Fruit fly (Drosophila melanogaster) whole organism, embryonic: ENCODE data around the gene Tti1.

Experiments
- B-H1 ChIP-seq: fragments of 200-800 bp; sonication (Bioruptor generic); IDR thresholded peaks from 3 replicates; pipeline ENCODE4 v1.3.6; 2022; ENCODE audit warnings: missing biosample characterization, missing genetic modification characterization
- CG12104 ChIP-seq: fragments of 200-800 bp; sonication (Bioruptor generic); optimal IDR thresholded peaks from 3 replicates; lab custom pipeline; 2016; ENCODE audit warnings: missing biosample characterization, missing genetic modification characterization
- CG12769 ChIP-seq: fragments of 200-800 bp; sonication (Bioruptor generic); optimal IDR thresholded peaks from 2 replicates; lab custom pipeline; 2019; ENCODE audit warnings: missing biosample characterization, mild to moderate bottlenecking, missing genetic modification characterization, moderate library complexity
- CG13123 ChIP-seq: fragments of 200-800 bp; sonication (Bioruptor generic); optimal IDR thresholded peaks from 2 replicates; lab custom pipeline; 2016; ENCODE audit warnings: missing biosample characterization, missing genetic modification characterization
- CG13424 ChIP-seq: fragments of 200-800 bp; sonication (Bioruptor generic); optimal IDR thresholded peaks from 2 replicates; lab custom pipeline; 2019; ENCODE audit warnings: missing biosample characterization, mild to moderate bottlenecking, missing genetic modification characterization, moderate library complexity
- CG14860 ChIP-seq: fragments of 200-800 bp; sonication (Bioruptor generic); IDR thresholded peaks from 3 replicates; pipeline ENCODE4 v1.3.6; 2022; ENCODE audit warnings: missing biosample characterization, missing genetic modification characterization; ENCODE audit not compliant: partially characterized antibody
- CG1647 ChIP-seq: fragments of 200-800 bp; sonication (Bioruptor generic); optimal IDR thresholded peaks from 3 replicates; lab custom pipeline; 2016; ENCODE audit warnings: missing biosample characterization, missing genetic modification characterization
- CG16813 ChIP-seq: fragments of 200-800 bp; sonication (Bioruptor generic); IDR thresholded peaks from 3 replicates; pipeline ENCODE4 v1.3.6; 2022; ENCODE audit warnings: missing biosample characterization, missing genetic modification characterization; ENCODE audit not compliant: partially characterized antibody
- CG17359 ChIP-seq: fragments of 200-800 bp; sonication (Bioruptor generic); optimal IDR thresholded peaks from 3 replicates; lab custom pipeline; 2018; ENCODE audit warnings: missing biosample characterization, mild to moderate bottlenecking, missing genetic modification characterization, moderate library complexity
- CG18011 ChIP-seq: fragments of 200-800 bp; sonication (Bioruptor generic); optimal IDR thresholded peaks from 2 replicates; lab custom pipeline; 2017; ENCODE audit warnings: missing biosample characterization, missing genetic modification characterization, mild to moderate bottlenecking, moderate library complexity, missing genotype
- CG2116 ChIP-seq: fragments of 200-800 bp; sonication (Bioruptor generic); optimal IDR thresholded peaks from 3 replicates; lab custom pipeline; 2018; ENCODE audit warnings: missing biosample characterization, mild to moderate bottlenecking, missing genetic modification characterization
- CG30431 ChIP-seq: fragments of 200-800 bp; sonication (Bioruptor generic); optimal IDR thresholded peaks from 2 replicates; lab custom pipeline; 2017; ENCODE audit warnings: missing biosample characterization, missing genetic modification characterization
- CG32767 ChIP-seq: fragments of 200-800 bp; sonication (Bioruptor generic); IDR thresholded peaks from 2 replicates; pipeline ENCODE4 v1.3.6; 2022; ENCODE audit warnings: missing biosample characterization, missing genetic modification characterization
- CG32772 ChIP-seq: fragments of 200-800 bp; sonication (Bioruptor generic); IDR thresholded peaks from 2 replicates; pipeline ENCODE4 v1.3.6; 2022; ENCODE audit warnings: missing biosample characterization, missing genetic modification characterization
- CG3407 ChIP-seq: fragments of 200-800 bp; sonication (Bioruptor generic); optimal IDR thresholded peaks from 2 replicates; lab custom pipeline; 2018; ENCODE audit warnings: missing biosample characterization, mild to moderate bottlenecking, missing genetic modification characterization
- CG4854 ChIP-seq: fragments of 200-800 bp; sonication (Bioruptor generic); optimal IDR thresholded peaks from 2 replicates; lab custom pipeline; 2016; ENCODE audit warnings: missing biosample characterization, missing genetic modification characterization, inconsistent platforms
- CG6689 ChIP-seq: fragments of 200-800 bp; sonication (Bioruptor generic); IDR thresholded peaks from 2 replicates; pipeline ENCODE4 v1.3.6; 2022; ENCODE audit warnings: missing biosample characterization, missing genetic modification characterization
- CG7357 ChIP-seq: fragments of 200-800 bp; sonication (Bioruptor generic); IDR thresholded peaks from 3 replicates; pipeline ENCODE4 v1.3.6; 2022; ENCODE audit warnings: missing biosample characterization, missing genetic modification characterization
- CG7928 ChIP-seq: fragments of 200-800 bp; sonication (Bioruptor generic); optimal IDR thresholded peaks from 2 replicates; lab custom pipeline; 2017; ENCODE audit warnings: missing biosample characterization, mild to moderate bottlenecking, missing genetic modification characterization
- CG7987 ChIP-seq: fragments of 200-800 bp; sonication (Bioruptor generic); optimal IDR thresholded peaks from 2 replicates; lab custom pipeline; 2018; ENCODE audit warnings: missing biosample characterization, mild to moderate bottlenecking, missing genetic modification characterization, moderate library complexity
- CG8281 ChIP-seq: fragments of 200-800 bp; sonication (Bioruptor generic); optimal IDR thresholded peaks from 2 replicates; lab custom pipeline; 2018; ENCODE audit warnings: missing biosample characterization, mild to moderate bottlenecking, missing genetic modification characterization, moderate library complexity
- CG9727 ChIP-seq: fragments of 200-800 bp; sonication (Bioruptor generic); optimal IDR thresholded peaks from 3 replicates; lab custom pipeline; 2017; ENCODE audit warnings: missing biosample characterization, mild to moderate bottlenecking, missing genetic modification characterization
- D19B ChIP-seq: fragments of 200-800 bp; sonication (Bioruptor generic); optimal IDR thresholded peaks from 2 replicates; lab custom pipeline; 2017; ENCODE audit warnings: missing biosample characterization, mild to moderate bottlenecking, missing genetic modification characterization
- Eip74EF ChIP-seq, 2 experiments: fragments of 200-800 bp in 1 of 2; fragments of >200 bp in 1 of 2; sonication (Bioruptor generic) in 1 of 2; optimal IDR thresholded peaks; 2 replicates each; lab custom pipeline; 2017 to 2019; ENCODE audit warnings: missing biosample characterization in 2 of 2, missing genetic modification characterization in 2 of 2, mild to moderate bottlenecking in 1 of 2, moderate library complexity in 1 of 2
- Ets65A ChIP-seq: fragments of 200-800 bp; sonication (Bioruptor generic); peaks from one replicate; lab custom pipeline; 2016; ENCODE audit warnings: missing biosample characterization, missing genetic modification characterization
- HLH3B ChIP-seq: fragments of 200-800 bp; sonication (Bioruptor generic); IDR thresholded peaks from 2 replicates; pipeline ENCODE4 v1.3.6; 2022; ENCODE audit warnings: missing biosample characterization, missing genetic modification characterization
- Hand ChIP-seq: fragments of 200-800 bp; sonication (Bioruptor generic); optimal IDR thresholded peaks from 2 replicates; lab custom pipeline; 2017; ENCODE audit warnings: mild to moderate bottlenecking, missing biosample characterization, missing genetic modification reagents, missing genetic modification characterization
- Hey ChIP-seq: fragments of 200-800 bp; sonication (Bioruptor generic); optimal IDR thresholded peaks from 3 replicates; lab custom pipeline; 2018; ENCODE audit warnings: missing biosample characterization, mild to moderate bottlenecking, missing genetic modification characterization
- Med ChIP-seq: fragments of 200-800 bp; sonication (Bioruptor generic); peaks from one replicate; lab custom pipeline; 2016; ENCODE audit warnings: missing biosample characterization, missing genetic modification characterization, mild to moderate bottlenecking, inconsistent platforms, moderate library complexity
- NFAT ChIP-seq: fragments of 200-800 bp; sonication (Bioruptor generic); IDR thresholded peaks from 2 replicates; pipeline ENCODE4 v1.3.6; 2022; ENCODE audit warnings: missing biosample characterization, missing genetic modification characterization
- Optix ChIP-seq: fragments of 200-800 bp; sonication (Bioruptor generic); IDR thresholded peaks from 3 replicates; pipeline ENCODE4 v1.3.6; 2022; ENCODE audit warnings: missing biosample characterization, missing genetic modification characterization
- Rfx ChIP-seq: fragments of 200-800 bp; sonication (Bioruptor generic); IDR thresholded peaks from 2 replicates; pipeline ENCODE4 v1.3.6; 2022; ENCODE audit warnings: missing biosample characterization, missing genetic modification characterization
- ase ChIP-seq: fragments of 200-800 bp; sonication (Bioruptor generic); IDR thresholded peaks from 3 replicates; pipeline ENCODE4 v1.3.6; 2022; ENCODE audit warnings: missing biosample characterization, missing genetic modification characterization
- bigmax ChIP-seq: fragments of 200-800 bp; sonication (Bioruptor generic); optimal IDR thresholded peaks from 2 replicates; lab custom pipeline; 2018; ENCODE audit warnings: missing biosample characterization, mild to moderate bottlenecking, missing genetic modification characterization
- bsh ChIP-seq, 2 experiments: fragments of 200-800 bp; sonication (Bioruptor generic); optimal IDR thresholded peaks; 2 replicates each; lab custom pipeline; 2017 to 2018; ENCODE audit warnings: mild to moderate bottlenecking in 2 of 2, missing biosample characterization in 2 of 2, missing genetic modification characterization in 2 of 2, moderate library complexity in 1 of 2
- croc ChIP-seq: fragments of 200-800 bp; sonication (Bioruptor generic); conservative IDR thresholded peaks from 3 replicates; pipeline ENCODE4 v1.3.6; 2022; ENCODE audit warnings: missing biosample characterization, missing genetic modification characterization
- ewg ChIP-seq: fragments of 200-800 bp; sonication (Bioruptor generic); optimal IDR thresholded peaks from 3 replicates; lab custom pipeline; 2017; ENCODE audit warnings: mild to moderate bottlenecking, missing biosample characterization, missing genetic modification reagents, missing genetic modification characterization
- grn ChIP-seq: fragments of 200-800 bp; sonication (Bioruptor generic); optimal IDR thresholded peaks from 3 replicates; lab custom pipeline; 2017; ENCODE audit warnings: missing biosample characterization, missing genetic modification characterization
- gsb ChIP-seq: fragments of 200-800 bp; sonication (Bioruptor generic); IDR thresholded peaks from 2 replicates; pipeline ENCODE4 v1.3.6; 2022; ENCODE audit warnings: missing biosample characterization, missing genetic modification characterization
- hbn ChIP-seq: fragments of 200-800 bp; sonication (Bioruptor generic); IDR thresholded peaks from 2 replicates; pipeline ENCODE4 v1.3.6; 2022; ENCODE audit warnings: missing biosample characterization, missing genetic modification characterization; ENCODE audit not compliant: partially characterized antibody
- maf-S ChIP-seq: fragments of 200-800 bp; sonication (Bioruptor generic); optimal IDR thresholded peaks from 2 replicates; lab custom pipeline; 2016; ENCODE audit warnings: missing biosample characterization, missing genetic modification characterization
- mam ChIP-seq: fragments of 200-800 bp; sonication (Bioruptor generic); optimal IDR thresholded peaks from 3 replicates; lab custom pipeline; 2016; ENCODE audit warnings: missing biosample characterization, missing genetic modification characterization
- mld ChIP-seq: fragments of 200-800 bp; sonication (Bioruptor generic); IDR thresholded peaks from 3 replicates; pipeline ENCODE4 v1.3.6; 2022; ENCODE audit warnings: missing biosample characterization, missing genetic modification characterization; ENCODE audit not compliant: partially characterized antibody
- pb ChIP-seq: fragments of 200-800 bp; sonication (Bioruptor generic); optimal IDR thresholded peaks from 3 replicates; lab custom pipeline; 2016; ENCODE audit warnings: missing biosample characterization, missing genetic modification characterization
- pum ChIP-seq: fragments of 200-800 bp; sonication (Bioruptor generic); optimal IDR thresholded peaks from 2 replicates; lab custom pipeline; 2016; ENCODE audit warnings: missing biosample characterization, missing genetic modification characterization
- tll ChIP-seq, 2 experiments: fragments of 200-800 bp in 1 of 2; fragments of >200 bp in 1 of 2; sonication (Bioruptor generic) in 1 of 2; optimal IDR thresholded peaks; 2 replicates each; lab custom pipeline; 2017 to 2019; ENCODE audit warnings: missing biosample characterization in 2 of 2, missing genetic modification characterization in 2 of 2, mild to moderate bottlenecking in 1 of 2, moderate library complexity in 1 of 2
- trh ChIP-seq: fragments of 200-800 bp; sonication (Bioruptor generic); optimal IDR thresholded peaks from 2 replicates; lab custom pipeline; 2016; ENCODE audit warnings: missing biosample characterization, missing genetic modification characterization
- zfh1 ChIP-seq: fragments of 200-800 bp; sonication (Bioruptor generic); IDR thresholded peaks from 3 replicates; pipeline ENCODE4 v1.3.6; 2022; ENCODE audit warnings: missing biosample characterization, missing genetic modification characterization

Tti1 gene

DNA sequence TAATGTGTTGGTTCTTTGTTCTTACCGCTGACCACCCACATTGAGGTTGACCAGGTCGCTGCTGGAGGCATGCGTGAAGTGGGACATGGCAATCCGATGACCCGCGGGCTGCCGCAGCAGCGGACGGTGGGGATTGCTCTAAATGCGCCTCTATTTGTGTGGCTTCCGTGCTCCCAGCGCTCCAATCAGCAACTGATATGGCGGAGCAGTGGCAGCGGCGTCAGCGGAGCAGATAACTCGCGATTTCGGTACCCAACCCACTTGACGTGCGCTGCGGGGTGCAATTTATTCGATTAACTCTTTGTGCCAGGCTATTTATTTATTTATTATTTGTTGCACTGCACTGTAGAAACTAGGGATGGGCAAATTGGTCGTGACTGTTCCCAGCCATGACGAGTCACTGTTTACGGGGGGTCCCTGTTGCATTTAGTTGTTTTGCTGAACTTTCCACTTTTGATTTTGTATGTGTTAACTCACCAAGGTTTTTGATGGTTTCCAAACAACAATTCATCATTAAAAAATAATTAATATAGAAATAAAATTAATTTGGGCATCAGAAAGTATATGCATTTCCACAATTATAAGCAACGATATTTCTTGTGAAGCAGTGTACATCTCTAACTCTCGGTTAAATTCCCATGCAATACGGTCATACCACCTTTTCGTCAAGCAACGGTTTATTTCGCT, 46.3 kb upstream of the Tti1 start, which contains the start of the genes CG9467 and CG8526 (continued):
- TF ChIP-seq mam (peak; percentile 59), CG16813 (GFP tag; lab: Robert Waterston, UW) (peak; percentile 81), bsh (GFP tag; optimal IDR thresholded peaks at IDR 0.05; lab: Kevin White, UChicago) (peak in 1 of 2 experiments; percentile 48), ewg (GFP tag; lab: Kevin White, UChicago) (no peak), CG7987 (GFP tag; lab: Kevin White, UChicago) (no peak), CG13123 (GFP tag; lab: Kevin White, UChicago) (no peak), CG7357 (GFP tag; lab: Robert Waterston, UW) (peak; percentile 50; the same call in 1 of the 3 replicates), Hand (GFP tag; lab: Kevin White, UChicago) (no peak), CG14860 (GFP tag; lab: Robert Waterston, UW) (peak; percentile 72), gsb (GFP tag; lab: Robert Waterston, UW) (no peak), hbn (GFP tag; lab: Robert Waterston, UW) (peak; percentile 75), HLH3B (GFP tag; lab: Robert Waterston, UW) (peak; percentile 41; the same call in 1 of the 2 replicates), CG12104 (GFP tag; lab: Kevin White, UChicago) (peak; percentile 58), CG9727 (GFP tag; lab: Kevin White, UChicago) (peak; percentile 69), Eip74EF (GFP tag; optimal IDR thresholded peaks at IDR 0.05; lab: Kevin White, UChicago) (no peak), CG32767 (GFP tag; lab: Robert Waterston, UW) (peak; percentile 30; the same call in 1 of the 2 replicates), NFAT (peak; percentile 64), Optix (GFP tag; lab: Robert Waterston, UW) (no peak), CG30431 (no peak), maf-S (GFP tag; lab: Kevin White, UChicago) (peak; percentile 2), CG7928 (GFP tag; lab: Kevin White, UChicago) (peak; percentile 76), zfh1 (GFP tag; lab: Robert Waterston, UW) (peak; percentile 55; the same call in 2 of the 3 replicates), CG18011 (GFP tag; lab: Kevin White, UChicago) (peak; percentile 26), CG17359 (tag; lab: Kevin White, UChicago) (peak; percentile 51), croc (GFP tag; lab: Robert Waterston, UW) (peak; percentile 52; the same call in 2 of the 3 replicates), CG2116 (peak; percentile 77), B-H1 (GFP tag; lab: Robert Waterston, UW) (no peak), Ets65A (peak; percentile 93), CG12769 (tag; lab: Kevin White, UChicago) (no peak), mld (GFP tag; lab: Robert Waterston, UW) (peak; percentile 23; the same call in 1 of the 3 replicates), trh (GFP tag; lab: Kevin White, UChicago) (peak; percentile 29), pum (GFP tag; lab: Kevin White, UChicago) (peak; percentile 15), CG4854 (GFP tag; lab: Kevin White, UChicago) (peak; percentile 33), Hey (tag; lab: Kevin White, UChicago) (no peak), CG13424 (peak; percentile 82), CG32772 (GFP tag; lab: Robert Waterston, UW) (peak; percentile 51; the same call in 1 of the 2 replicates), grn (no peak), CG3407 (GFP tag; lab: Kevin White, UChicago) (peak; percentile 38), tll (GFP tag; optimal IDR thresholded peaks at IDR 0.05; lab: Kevin White, UChicago) (peak in 1 of 2 experiments; percentile 44), D19B (GFP tag; lab: Kevin White, UChicago) (peak; percentile 50), Rfx (peak; percentile 68; the same call in 1 of the 2 replicates), CG8281 (tag; lab: Kevin White, UChicago) (no peak), ase (GFP tag; lab: Robert Waterston, UW) (0 out of 3 replicates have a peak, but pooled peaks have one; percentile 51), pb (no peak), CG6689 (GFP tag; lab: Robert Waterston, UW) (peak; percentile 39; the same call in 1 of the 2 replicates), CG1647 (GFP tag; lab: Kevin White, UChicago) (peak; percentile 23), Med (GFP tag; lab: Kevin White, UChicago) (peak; percentile 80), bigmax (GFP tag; lab: Kevin White, UChicago) (no peak)
